Worm (Caenorhabditis elegans) whole organism, young adult: Measurements from ENCODE around the gene C18F10.2.
A peak's percentile ranks its signal among the peaks of the same experiment; 100 is the strongest.

Experiments used
- B0035.1 ChIP-seq: sonication (generic microtip); optimal IDR thresholded peaks from 2 replicates; lab custom pipeline; 2016; ENCODE audit warnings: missing genetic modification characterization, mild to moderate bottlenecking, missing compliant biosample characterization, missing genotype, missing genetic modification reagents
- B0336.3 ChIP-seq: fragments of 200-800 bp; sonication (Bioruptor generic); IDR thresholded peaks from 2 replicates; pipeline ENCODE4 v1.3.6; 2022; ENCODE audit warnings: missing genetic modification characterization, missing compliant biosample characterization
- F23B12.7 ChIP-seq: sonication (generic microtip); optimal IDR thresholded peaks from 2 replicates; lab custom pipeline; 2017; ENCODE audit warnings: missing genetic modification characterization, mild to moderate bottlenecking, missing compliant biosample characterization, antibody characterized with exemption, moderate library complexity; ENCODE audit not compliant: insufficient read depth
- F39B2.1 ChIP-seq: fragments of 200-800 bp; sonication (Bioruptor generic); IDR thresholded peaks from 2 replicates; pipeline ENCODE4 v1.3.6; 2022; ENCODE audit warnings: missing genetic modification reagents, missing genetic modification characterization, missing compliant biosample characterization
- F49E8.2 ChIP-seq: sonication (generic microtip); optimal IDR thresholded peaks from 3 replicates; lab custom pipeline; 2017; ENCODE audit warnings: missing genetic modification characterization, mild to moderate bottlenecking, missing compliant biosample characterization, antibody characterized with exemption, moderate library complexity; ENCODE audit not compliant: insufficient read depth
- K11D2.4 ChIP-seq: fragments of 200-800 bp; sonication (Bioruptor generic); IDR thresholded peaks from 2 replicates; pipeline ENCODE4 v1.3.6; 2022; ENCODE audit warnings: missing genetic modification reagents, missing genetic modification characterization, missing compliant biosample characterization
- T07F8.4 ChIP-seq: sonication (generic microtip); optimal IDR thresholded peaks from 2 replicates; lab custom pipeline; 2016; ENCODE audit warnings: mild to moderate bottlenecking, missing genetic modification characterization, moderate library complexity, missing compliant biosample characterization
- T26A5.8 ChIP-seq: sonication (generic microtip); optimal IDR thresholded peaks from 2 replicates; lab custom pipeline; 2016; ENCODE audit warnings: missing genetic modification characterization, missing compliant biosample characterization
- Y53F4B.3 ChIP-seq: fragments of 200-800 bp; sonication (Bioruptor generic); IDR thresholded peaks from 2 replicates; pipeline ENCODE4 v1.3.6; 2022; ENCODE audit warnings: missing genetic modification reagents, missing genetic modification characterization, missing compliant biosample characterization
- Y53G8AR.9 ChIP-seq: fragments of 200-800 bp; sonication (Bioruptor generic); conservative IDR thresholded peaks from 2 replicates; pipeline ENCODE4 v1.3.6; 2022; ENCODE audit warnings: missing genetic modification reagents, missing genetic modification characterization, missing compliant biosample characterization
- Y79H2A.3 ChIP-seq: fragments of 200-800 bp; sonication (Bioruptor generic); conservative IDR thresholded peaks from 2 replicates; pipeline ENCODE4 v1.3.6; 2022; ENCODE audit warnings: missing genetic modification reagents, missing genetic modification characterization, missing compliant biosample characterization
- Y95B8A.8 ChIP-seq: fragments of 200-800 bp; sonication (Bioruptor generic); IDR thresholded peaks from 2 replicates; pipeline ENCODE4 v1.3.6; 2022; ENCODE audit warnings: missing genetic modification reagents, missing genetic modification characterization, missing compliant biosample characterization
- ZK185.1 ChIP-seq: sonication (generic microtip); optimal IDR thresholded peaks from 2 replicates; lab custom pipeline; 2016; ENCODE audit warnings: mild to moderate bottlenecking, missing genetic modification characterization, missing compliant biosample characterization; ENCODE audit not compliant: poor library complexity, severe bottlenecking
- aptf-3 ChIP-seq: fragments of 200-800 bp; sonication (Bioruptor generic); IDR thresholded peaks from 2 replicates; pipeline ENCODE4 v1.3.6; 2022; ENCODE audit warnings: missing genetic modification characterization, missing compliant biosample characterization
- attf-5 ChIP-seq: fragments of 200-800 bp; sonication (Bioruptor generic); optimal IDR thresholded peaks from 2 replicates; lab custom pipeline; 2018; ENCODE audit warnings: mild to moderate bottlenecking, missing genetic modification characterization, missing compliant biosample characterization
- bed-2 ChIP-seq: fragments of 200-800 bp; sonication (Bioruptor generic); IDR thresholded peaks from 2 replicates; pipeline ENCODE4 v1.3.6; 2022; ENCODE audit warnings: missing genetic modification reagents, missing genetic modification characterization, missing compliant biosample characterization
- ceh-100 ChIP-seq: fragments of 200-800 bp; sonication (Bioruptor generic); IDR thresholded peaks from 2 replicates; pipeline ENCODE4 v1.3.6; 2022; ENCODE audit warnings: missing genetic modification reagents, missing genetic modification characterization, missing compliant biosample characterization
- ceh-27 ChIP-seq: fragments of 200-800 bp; sonication (Bioruptor generic); optimal IDR thresholded peaks from 2 replicates; lab custom pipeline; 2018; ENCODE audit warnings: mild to moderate bottlenecking, missing genetic modification characterization, moderate library complexity, missing compliant biosample characterization
- chd-7 ChIP-seq: sonication (generic microtip); optimal IDR thresholded peaks from 2 replicates; lab custom pipeline; 2016; ENCODE audit warnings: mild to moderate bottlenecking, missing genetic modification characterization, moderate library complexity, missing compliant biosample characterization
- dox-1 ChIP-seq: fragments of 200-800 bp; sonication (Bioruptor generic); IDR thresholded peaks from 2 replicates; pipeline ENCODE4 v1.3.6; 2022; ENCODE audit warnings: missing genetic modification reagents, missing genetic modification characterization, missing compliant biosample characterization
- dpl-1 ChIP-seq: fragments of 150-350 bp; optimal IDR thresholded peaks from 2 replicates; lab custom pipeline; 2014; ENCODE audit warnings: missing biosample characterization, missing genetic modification reagents, missing genetic modification characterization
- egl-44 ChIP-seq: fragments of 200-800 bp; sonication (Bioruptor generic); IDR thresholded peaks from 2 replicates; pipeline ENCODE4 v1.3.6; 2022; ENCODE audit warnings: missing genetic modification reagents, missing genetic modification characterization, missing compliant biosample characterization
- ekl-4 ChIP-seq: fragments of 200-800 bp; sonication (Bioruptor generic); IDR thresholded peaks from 2 replicates; pipeline ENCODE4 v1.3.6; 2022; ENCODE audit warnings: missing genetic modification reagents, missing genetic modification characterization, missing compliant biosample characterization
- gei-17 ChIP-seq: fragments of 200-800 bp; sonication (Bioruptor generic); optimal IDR thresholded peaks from 2 replicates; lab custom pipeline; 2018; ENCODE audit warnings: mild to moderate bottlenecking, missing genetic modification characterization, missing compliant biosample characterization
- him-1 ChIP-seq: sonication (generic microtip); optimal IDR thresholded peaks from 2 replicates; lab custom pipeline; 2016; ENCODE audit warnings: missing genotype, missing genetic modification reagents, missing genetic modification characterization, missing compliant biosample characterization
- hlh-12 ChIP-seq: sonication (generic microtip); optimal IDR thresholded peaks from 2 replicates; lab custom pipeline; 2016; ENCODE audit warnings: missing genetic modification characterization, missing compliant biosample characterization
- hsf-1 ChIP-seq: fragments of 200-800 bp; sonication (Bioruptor generic); IDR thresholded peaks from 2 replicates; pipeline ENCODE4 v1.3.6; 2022; ENCODE audit warnings: missing genetic modification reagents, missing genetic modification characterization, missing compliant biosample characterization
- lag-1 ChIP-seq: fragments of 200-800 bp; sonication (Bioruptor generic); IDR thresholded peaks from 2 replicates; pipeline ENCODE4 v1.3.6; 2022; ENCODE audit warnings: missing genetic modification reagents, missing genetic modification characterization, missing compliant biosample characterization
- lin-26 ChIP-seq: fragments of 200-800 bp; sonication (Bioruptor generic); IDR thresholded peaks from 2 replicates; pipeline ENCODE4 v1.3.6; 2022; ENCODE audit warnings: missing genetic modification reagents, missing genetic modification characterization, missing compliant biosample characterization
- lin-40 ChIP-seq: sonication (generic microtip); optimal IDR thresholded peaks from 2 replicates; lab custom pipeline; 2016; ENCODE audit warnings: missing genetic modification characterization, mild to moderate bottlenecking, missing compliant biosample characterization, missing genotype, missing genetic modification reagents
- lin-54 ChIP-seq: fragments of 200-800 bp; sonication (Bioruptor generic); optimal IDR thresholded peaks from 2 replicates; lab custom pipeline; 2018; ENCODE audit warnings: mild to moderate bottlenecking, missing genetic modification characterization, missing compliant biosample characterization
- madf-6 ChIP-seq: fragments of 200-800 bp; sonication (Bioruptor generic); IDR thresholded peaks from 2 replicates; pipeline ENCODE4 v1.3.6; 2022; ENCODE audit warnings: missing genetic modification reagents, missing genetic modification characterization, missing compliant biosample characterization
- madf-8 ChIP-seq: fragments of 200-800 bp; sonication (Bioruptor generic); conservative IDR thresholded peaks from 2 replicates; pipeline ENCODE4 v1.3.6; 2022; ENCODE audit warnings: missing genetic modification reagents, missing genetic modification characterization, missing compliant biosample characterization
- nfyb-1 ChIP-seq: fragments of 200-800 bp; sonication (Bioruptor generic); IDR thresholded peaks from 2 replicates; pipeline ENCODE4 v1.3.6; 2022; ENCODE audit warnings: missing genetic modification reagents, missing genetic modification characterization, missing compliant biosample characterization
- nhr-80 ChIP-seq: sonication (generic microtip); optimal IDR thresholded peaks from 2 replicates; lab custom pipeline; 2016; ENCODE audit warnings: missing genetic modification characterization, missing compliant biosample characterization
- sea-2 ChIP-seq: fragments of 200-800 bp; sonication (Bioruptor generic); IDR thresholded peaks from 2 replicates; pipeline ENCODE4 v1.3.6; 2022; ENCODE audit warnings: missing genetic modification characterization, missing compliant biosample characterization
- snpc-1.1 ChIP-seq: sonication (generic microtip); optimal IDR thresholded peaks from 2 replicates; lab custom pipeline; 2017; ENCODE audit warnings: missing genetic modification characterization, mild to moderate bottlenecking, missing compliant biosample characterization, antibody characterized with exemption, moderate library complexity, missing genotype, missing genetic modification reagents; ENCODE audit not compliant: insufficient read depth
- snpc-3.4 ChIP-seq: sonication (generic microtip); optimal IDR thresholded peaks from 2 replicates; lab custom pipeline; 2017; ENCODE audit warnings: missing genetic modification characterization, mild to moderate bottlenecking, missing compliant biosample characterization, antibody characterized with exemption, moderate library complexity, missing genotype, missing genetic modification reagents
- snpc-4 ChIP-seq, 5 experiments: fragments of 150-350 bp in 1 of 5; sonication (generic microtip) in 4 of 5; optimal IDR thresholded peaks; 2 replicates each; lab custom pipeline; 2014 to 2018; ENCODE audit warnings: missing genetic modification characterization in 5 of 5, missing biosample characterization in 3 of 5, antibody characterized with exemption in 2 of 5, mild to moderate bottlenecking in 2 of 5, missing compliant biosample characterization in 2 of 5, missing genotype in 2 of 5, moderate library complexity in 2 of 5, missing genetic modification reagents in 1 of 5
- somi-1 ChIP-seq: fragments of 200-800 bp; sonication (Bioruptor generic); optimal IDR thresholded peaks from 2 replicates; lab custom pipeline; 2018; ENCODE audit warnings: mild to moderate bottlenecking, missing genetic modification characterization, missing compliant biosample characterization
- sptf-2 ChIP-seq: fragments of 200-800 bp; sonication (Bioruptor generic); optimal IDR thresholded peaks from 2 replicates; lab custom pipeline; 2018; ENCODE audit warnings: mild to moderate bottlenecking, missing genetic modification characterization, missing compliant biosample characterization
- ztf-26 ChIP-seq: sonication (generic microtip); optimal IDR thresholded peaks from 2 replicates; lab custom pipeline; 2017; ENCODE audit warnings: missing genetic modification characterization, missing compliant biosample characterization

C18F10.2 gene

DNA sequence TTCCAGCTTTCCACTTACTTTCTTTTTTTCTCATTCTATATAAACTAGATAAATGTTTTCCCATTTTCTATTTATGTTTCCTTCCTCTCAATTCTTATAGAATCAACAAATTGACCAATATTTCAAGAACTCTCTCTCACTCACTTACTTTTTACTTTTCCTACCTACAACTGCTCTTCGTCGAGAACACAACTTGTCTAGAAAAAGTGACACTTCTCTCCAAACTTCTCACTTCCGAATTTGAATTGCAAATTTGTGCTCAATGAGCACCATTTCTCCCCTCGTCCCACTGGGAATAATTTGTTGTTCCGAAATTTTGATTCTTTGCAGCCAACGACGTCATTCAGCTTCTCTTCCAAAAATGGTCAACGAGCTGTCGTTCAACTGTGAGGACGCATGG lies 25.2 kb downstream of the C18F10.2 start, which contains the start of gene F47D12.3:
Gene F47D12.3 (plus strand): TSS at position 331 of the 400 bp plus-strand sequence.
- TF ChIP-seq B0035.1: no peak
- no peak for TF ChIP-seq snpc-3.4 (tag; lab: Kevin White, UChicago)
- no peak for TF ChIP-seq dpl-1 (GFP tag; lab: Kevin White, UChicago)
- no peak for TF ChIP-seq lag-1
- no peak for TF ChIP-seq F23B12.7 (tag; lab: Kevin White, UChicago)
- TF ChIP-seq sptf-2 (GFP tag; lab: Kevin White, UChicago): no peak
- TF ChIP-seq bed-2 (GFP tag; lab: Robert Waterston, UW): no peak
- TF ChIP-seq snpc-1.1 (tag; lab: Kevin White, UChicago): no peak
- no peak for TF ChIP-seq B0336.3 (GFP tag; lab: Robert Waterston, UW)
- no peak for TF ChIP-seq snpc-4 (GFP tag; optimal IDR thresholded peaks at IDR 0.05; lab: Kevin White, UChicago)
- TF ChIP-seq snpc-4 (tag; optimal IDR thresholded peaks at IDR 0.05; lab: Kevin White, UChicago): no peak
- TF ChIP-seq lin-54: no peak
- TF ChIP-seq somi-1 (GFP tag; lab: Kevin White, UChicago): no peak
- TF ChIP-seq dox-1 (GFP tag; lab: Robert Waterston, UW): no peak
- TF ChIP-seq Y53G8AR.9: no peak
- TF ChIP-seq nfyb-1 (GFP tag; lab: Robert Waterston, UW): no peak

DNA sequence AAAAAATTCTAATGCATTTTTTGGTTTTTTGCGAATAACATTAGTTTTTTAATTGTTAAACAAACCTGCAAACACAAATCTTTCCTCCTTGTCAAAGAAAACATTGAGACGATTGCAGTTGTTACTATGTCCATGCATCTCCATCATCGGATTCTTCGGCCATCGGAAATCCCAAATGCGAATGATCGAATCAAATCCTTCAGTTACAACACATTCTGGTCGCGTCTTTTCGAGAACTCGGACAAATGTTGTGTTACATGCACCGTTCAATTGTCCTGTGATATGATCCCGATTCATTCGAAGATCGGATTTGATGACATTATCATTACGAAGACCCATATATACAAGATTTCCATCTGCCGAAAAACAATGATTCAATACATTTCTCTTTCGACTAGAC lies 27.3 kb downstream of the C18F10.2 start:
- no peak for TF ChIP-seq T07F8.4 (tag; lab: Kevin White, UChicago)
- TF ChIP-seq aptf-3 (GFP tag; lab: Robert Waterston, UW): no peak
- no peak for TF ChIP-seq gei-17 (GFP tag; lab: Kevin White, UChicago)
- TF ChIP-seq egl-44: no peak
- no peak for TF ChIP-seq nhr-80 (tag; lab: Kevin White, UChicago)
- no peak for TF ChIP-seq lin-26 (GFP tag; lab: Robert Waterston, UW)
- no peak for TF ChIP-seq ZK185.1 (tag; lab: Kevin White, UChicago)
- TF ChIP-seq him-1 (tag; lab: Kevin White, UChicago): no peak
- TF ChIP-seq hsf-1 (GFP tag; lab: Robert Waterston, UW): no peak

DNA sequence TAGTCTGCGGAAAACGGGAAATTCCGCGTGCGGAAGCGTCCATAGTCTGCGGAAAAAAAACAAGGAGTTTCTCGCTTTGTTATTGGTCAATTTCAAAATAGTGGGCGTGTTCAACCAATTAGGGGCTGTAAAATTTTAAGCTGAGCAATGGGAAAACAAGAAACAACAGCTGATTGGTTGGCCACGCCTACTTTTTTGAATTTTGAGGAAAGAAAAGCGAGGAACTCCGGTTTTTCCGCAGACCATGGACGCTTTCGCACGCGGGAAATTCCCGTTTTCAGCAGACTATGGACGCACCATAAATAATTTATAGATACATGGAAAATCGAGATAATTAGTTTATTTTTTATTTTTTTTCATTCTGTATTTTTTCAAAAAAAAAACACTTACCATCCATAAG lies 28.7 kb downstream of the C18F10.2 start:
- peak; percentile 76 for TF ChIP-seq nfyb-1 (GFP tag; lab: Robert Waterston, UW)

DNA sequence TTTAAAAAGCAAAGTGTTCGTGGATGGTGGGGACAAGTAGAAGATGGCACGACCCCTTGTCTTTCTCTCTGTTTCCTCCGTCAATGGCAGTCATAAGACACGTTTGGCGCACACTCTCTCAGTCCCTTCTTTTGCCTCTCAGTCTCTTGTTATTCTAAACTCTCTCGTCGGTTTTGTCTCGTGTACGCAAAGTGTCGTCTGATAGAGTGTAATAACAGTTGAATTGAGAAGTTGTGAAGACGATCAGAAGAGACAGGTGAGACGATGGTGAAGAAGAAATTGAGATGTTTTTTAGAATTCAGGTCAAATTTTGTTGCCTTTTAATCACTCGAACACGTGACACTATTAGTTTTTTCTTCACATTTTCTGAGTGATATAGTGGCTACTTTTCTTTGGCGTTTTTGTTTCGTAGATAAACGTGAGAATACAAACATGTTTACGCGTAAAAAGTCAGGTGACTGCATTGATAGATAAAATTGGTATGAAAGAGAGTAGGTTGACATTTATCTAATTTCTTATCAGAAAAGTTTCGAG lies 30.2 kb downstream of the C18F10.2 start, which contains the start of gene F47D12.9:
Gene F47D12.9 (minus strand): TSS at position 267 of the 534 bp plus-strand sequence.
- TF ChIP-seq nfyb-1 (GFP tag; lab: Robert Waterston, UW) (peak; percentile 48; the same call in 1 of the 2 replicates), hsf-1 (GFP tag; lab: Robert Waterston, UW) (no peak), hlh-12 (tag; lab: Kevin White, UChicago) (no peak), lin-54 (peak; percentile 16), ceh-100 (GFP tag; lab: Robert Waterston, UW) (no peak), lin-40 (tag; lab: Kevin White, UChicago) (peak; percentile 81), sea-2 (GFP tag; lab: Robert Waterston, UW) (no peak), Y95B8A.8 (GFP tag; lab: Robert Waterston, UW) (no peak), T26A5.8 (no peak), lin-26 (GFP tag; lab: Robert Waterston, UW) (0 out of 2 replicates have a peak, but pooled peaks have one; percentile 38), madf-8 (no peak), ekl-4 (GFP tag; lab: Robert Waterston, UW) (peak; percentile 45; the same call in 1 of the 2 replicates), chd-7 (tag; lab: Kevin White, UChicago) (peak; percentile 14), K11D2.4 (GFP tag; lab: Robert Waterston, UW) (peak; percentile 47; the same call in 1 of the 2 replicates), madf-6 (GFP tag; lab: Robert Waterston, UW) (0 out of 2 replicates have a peak, but pooled peaks have one; percentile 8), F49E8.2 (tag; lab: Kevin White, UChicago) (no peak), ceh-27 (GFP tag; lab: Kevin White, UChicago) (peak; percentile 78), Y53F4B.3 (no peak), ztf-26 (tag; lab: Kevin White, UChicago) (peak; percentile 60), attf-5 (GFP tag; lab: Kevin White, UChicago) (peak; percentile 82), F39B2.1 (GFP tag; lab: Robert Waterston, UW) (no peak), Y79H2A.3 (GFP tag; lab: Robert Waterston, UW) (no peak)
